Worm (Caenorhabditis elegans) whole organism, L4 larva: Measurements from ENCODE around the gene nhr-105.

Experiments used
- F10B5.3 ChIP-seq: sonication (generic microtip); optimal IDR thresholded peaks from 2 replicates; lab custom pipeline; 2016; ENCODE audit warnings: mild to moderate bottlenecking, missing genetic modification characterization, missing compliant biosample characterization
- Y48G9A.11 ChIP-seq: fragments of 200-800 bp; sonication (Bioruptor generic); IDR thresholded peaks from 2 replicates; pipeline ENCODE4 v1.3.6; 2022; ENCODE audit warnings: missing genetic modification reagents, missing genetic modification characterization, missing compliant biosample characterization
- aha-1 ChIP-seq: fragments of 150-350 bp; peaks from one replicate; lab custom pipeline; 2014; ENCODE audit warnings: missing biosample characterization, missing genetic modification characterization
- aly-2 ChIP-seq: sonication (generic microtip); optimal IDR thresholded peaks from 2 replicates; lab custom pipeline; 2018; ENCODE audit warnings: missing biosample characterization, missing genetic modification characterization
- ceh-62 ChIP-seq: sonication (generic microtip); optimal IDR thresholded peaks from 2 replicates; lab custom pipeline; 2017; ENCODE audit warnings: missing biosample characterization, missing genetic modification characterization
- ctbp-1 ChIP-seq: fragments of 200-800 bp; sonication (Bioruptor generic); IDR thresholded peaks from 2 replicates; pipeline ENCODE4 v1.3.6; 2022; ENCODE audit warnings: missing genetic modification reagents, missing genetic modification characterization, missing compliant biosample characterization
- daf-16 ChIP-seq, 3 experiments: sonication (generic microtip); optimal IDR thresholded peaks; 2 replicates each; lab custom pipeline; 2016 to 2017; ENCODE audit warnings: missing genetic modification characterization in 3 of 3, missing genetic modification reagents in 3 of 3, mild to moderate bottlenecking in 2 of 3, missing compliant biosample characterization in 2 of 3, missing biosample characterization in 1 of 3, moderate library complexity in 1 of 3
- dmd-6 ChIP-seq: fragments of 200-800 bp; sonication (Bioruptor generic); IDR thresholded peaks from 2 replicates; pipeline ENCODE4 v1.3.6; 2022; ENCODE audit warnings: missing genetic modification reagents, missing genetic modification characterization, missing compliant biosample characterization
- dpl-1 ChIP-seq: fragments of 150-350 bp; optimal IDR thresholded peaks from 2 replicates; lab custom pipeline; 2014; ENCODE audit warnings: missing biosample characterization, missing genetic modification reagents, missing genetic modification characterization
- duxl-1 ChIP-seq: sonication (generic microtip); optimal IDR thresholded peaks from 2 replicates; lab custom pipeline; 2016; ENCODE audit warnings: mild to moderate bottlenecking, missing genetic modification characterization, moderate library complexity, missing compliant biosample characterization; ENCODE audit not compliant: poor library complexity
- dve-1 ChIP-seq: sonication (generic microtip); optimal IDR thresholded peaks from 2 replicates; lab custom pipeline; 2017; ENCODE audit warnings: antibody characterized with exemption, mild to moderate bottlenecking, missing genetic modification characterization, missing compliant biosample characterization; ENCODE audit not compliant: insufficient read depth
- egl-27 ChIP-seq: sonication (generic microtip); optimal IDR thresholded peaks from 3 replicates; lab custom pipeline; 2017; ENCODE audit warnings: missing biosample characterization, missing genetic modification reagents, missing genetic modification characterization
- hlh-11 ChIP-seq: fragments of 200-800 bp; sonication (Bioruptor generic); optimal IDR thresholded peaks from 2 replicates; lab custom pipeline; 2018; ENCODE audit warnings: mild to moderate bottlenecking, missing genetic modification characterization, missing compliant biosample characterization
- hlh-30 ChIP-seq: sonication (generic microtip); optimal IDR thresholded peaks from 2 replicates; lab custom pipeline; 2017; ENCODE audit warnings: antibody characterized with exemption, mild to moderate bottlenecking, missing genetic modification characterization, missing compliant biosample characterization; ENCODE audit not compliant: insufficient read depth
- hmg-1.1 ChIP-seq: fragments of 200-800 bp; sonication (Bioruptor generic); IDR thresholded peaks from 2 replicates; pipeline ENCODE4 v1.3.6; 2022; ENCODE audit warnings: missing genetic modification reagents, missing genetic modification characterization, missing compliant biosample characterization
- lin-38 ChIP-seq: fragments of 200-800 bp; sonication (Bioruptor generic); IDR thresholded peaks from 2 replicates; pipeline ENCODE4 v1.3.6; 2022; ENCODE audit warnings: missing genetic modification reagents, missing genetic modification characterization, missing compliant biosample characterization
- lin-39 ChIP-seq: fragments of 150-350 bp; optimal IDR thresholded peaks from 2 replicates; lab custom pipeline; 2014; ENCODE audit warnings: missing biosample characterization, missing genetic modification reagents, missing genetic modification characterization
- lsy-2 ChIP-seq, 2 experiments: fragments of 150-350 bp in 1 of 2; sonication (generic microtip) in 1 of 2; optimal IDR thresholded peaks; 2 replicates each; lab custom pipeline; 2014 to 2017; ENCODE audit warnings: missing biosample characterization in 2 of 2, missing genetic modification characterization in 2 of 2
- madf-5 ChIP-seq, 2 experiments: fragments of 200-800 bp; sonication (Bioruptor generic); IDR thresholded peaks; 2 replicates each; pipeline ENCODE4 v1.3.6; 2022; ENCODE audit warnings: missing compliant biosample characterization in 2 of 2, missing genetic modification characterization in 2 of 2
- mdl-1 ChIP-seq, 2 experiments: fragments of 150-350 bp in 1 of 2; sonication (generic microtip) in 1 of 2; optimal IDR thresholded peaks; 2 replicates each; lab custom pipeline; 2014 to 2017; ENCODE audit warnings: missing biosample characterization in 2 of 2, missing genetic modification characterization in 2 of 2
- mdt-29 ChIP-seq: fragments of 200-800 bp; sonication (Bioruptor generic); IDR thresholded peaks from 2 replicates; pipeline ENCODE4 v1.3.6; 2022; ENCODE audit warnings: missing genetic modification reagents, missing genetic modification characterization, missing compliant biosample characterization
- mep-1 ChIP-seq: fragments of 150-350 bp; sonication (generic microtip); optimal IDR thresholded peaks from 3 replicates; lab custom pipeline; 2014; ENCODE audit warnings: missing biosample characterization, missing genetic modification characterization
- mes-2 ChIP-seq: sonication (generic microtip); optimal IDR thresholded peaks from 2 replicates; lab custom pipeline; 2016; ENCODE audit warnings: missing genotype, mild to moderate bottlenecking, missing genetic modification characterization, missing compliant biosample characterization; ENCODE audit not compliant: poor library complexity, severe bottlenecking
- mxl-3 ChIP-seq: fragments of 200-800 bp; sonication (Bioruptor generic); optimal IDR thresholded peaks from 2 replicates; lab custom pipeline; 2018; ENCODE audit warnings: mild to moderate bottlenecking, missing genetic modification characterization, missing compliant biosample characterization
- nhr-102 ChIP-seq: sonication (generic microtip); optimal IDR thresholded peaks from 2 replicates; lab custom pipeline; 2016; ENCODE audit warnings: mild to moderate bottlenecking, missing genetic modification characterization, moderate library complexity, missing compliant biosample characterization
- nhr-11 ChIP-seq: fragments of 150-350 bp; optimal IDR thresholded peaks from 2 replicates; lab custom pipeline; 2014; ENCODE audit warnings: missing biosample characterization, missing genetic modification characterization
- nhr-111 ChIP-seq: fragments of 200-800 bp; sonication (Bioruptor generic); optimal IDR thresholded peaks from 2 replicates; lab custom pipeline; 2018; ENCODE audit warnings: mild to moderate bottlenecking, missing genetic modification characterization, missing compliant biosample characterization
- nhr-28 ChIP-seq: fragments of 150-350 bp; optimal IDR thresholded peaks from 2 replicates; lab custom pipeline; 2014; ENCODE audit warnings: missing biosample characterization, missing genetic modification characterization
- nhr-42 ChIP-seq: fragments of 200-800 bp; sonication (Bioruptor generic); IDR thresholded peaks from 2 replicates; pipeline ENCODE4 v1.3.6; 2022; ENCODE audit warnings: missing genetic modification characterization, missing compliant biosample characterization
- nhr-48 ChIP-seq: sonication (generic microtip); optimal IDR thresholded peaks from 2 replicates; lab custom pipeline; 2016; ENCODE audit warnings: mild to moderate bottlenecking, missing genetic modification characterization, missing compliant biosample characterization
- nhr-6 ChIP-seq: fragments of 150-350 bp; optimal IDR thresholded peaks from 2 replicates; lab custom pipeline; 2014; ENCODE audit warnings: missing biosample characterization, missing genetic modification characterization
- nhr-77 ChIP-seq: fragments of 150-350 bp; optimal IDR thresholded peaks from 2 replicates; lab custom pipeline; 2014; ENCODE audit warnings: missing biosample characterization, missing genetic modification characterization
- pha-4 ChIP-seq, 2 experiments: fragments of 150-350 bp in 1 of 2; fragments of 200-800 bp in 1 of 2; sonication (Bioruptor generic) in 1 of 2; IDR thresholded peaks in 1 of 2; optimal IDR thresholded peaks in 1 of 2; 2 replicates each; pipeline versions ENCODE4 v1.3.6 to Lab custom; 2014 to 2022; ENCODE audit warnings: missing genetic modification characterization in 2 of 2, missing genetic modification reagents in 2 of 2, missing biosample characterization in 1 of 2, missing compliant biosample characterization in 1 of 2
- php-3 ChIP-seq: fragments of 200-800 bp; sonication (Bioruptor generic); IDR thresholded peaks from 2 replicates; pipeline ENCODE4 v1.3.6; 2022; ENCODE audit warnings: missing genetic modification reagents, missing genetic modification characterization, missing compliant biosample characterization
- pqm-1 ChIP-seq: sonication (generic microtip); optimal IDR thresholded peaks from 2 replicates; lab custom pipeline; 2017; ENCODE audit warnings: missing biosample characterization, missing genetic modification characterization
- set-16 ChIP-seq: fragments of 200-800 bp; sonication (Bioruptor generic); IDR thresholded peaks from 2 replicates; pipeline ENCODE4 v1.3.6; 2022; ENCODE audit warnings: missing genetic modification reagents, missing genetic modification characterization, missing compliant biosample characterization
- snpc-1.2 ChIP-seq: fragments of 200-800 bp; sonication (Bioruptor generic); IDR thresholded peaks from 2 replicates; pipeline ENCODE4 v1.3.6; 2022; ENCODE audit warnings: missing genetic modification reagents, missing genetic modification characterization, missing compliant biosample characterization
- tra-1 ChIP-seq: fragments of 200-800 bp; sonication (Bioruptor generic); IDR thresholded peaks from 2 replicates; pipeline ENCODE4 v1.3.6; 2022; ENCODE audit warnings: missing genetic modification reagents, missing genetic modification characterization, missing compliant biosample characterization
- unc-62 ChIP-seq, 3 experiments: fragments of 150-350 bp in 1 of 3; sonication (generic microtip); optimal IDR thresholded peaks in 2 of 3; peaks in 1 of 3; 1 replicate in 1 of 3; 2 replicates in 2 of 3; lab custom pipeline; 2014 to 2017; ENCODE audit warnings: missing biosample characterization in 3 of 3, missing genetic modification characterization in 3 of 3, missing genetic modification reagents in 3 of 3, missing genotype in 1 of 3
- zip-2 ChIP-seq: fragments of 150-350 bp; optimal IDR thresholded peaks from 2 replicates; lab custom pipeline; 2014; ENCODE audit warnings: missing biosample characterization, missing genetic modification characterization
- ztf-11 ChIP-seq: fragments of 150-350 bp; optimal IDR thresholded peaks from 2 replicates; lab custom pipeline; 2014; ENCODE audit warnings: missing biosample characterization, missing genetic modification characterization
- ztf-7 ChIP-seq: fragments of 150-350 bp; optimal IDR thresholded peaks from 2 replicates; lab custom pipeline; 2014; ENCODE audit warnings: missing biosample characterization, missing genetic modification characterization

The nhr-105 gene

DNA sequence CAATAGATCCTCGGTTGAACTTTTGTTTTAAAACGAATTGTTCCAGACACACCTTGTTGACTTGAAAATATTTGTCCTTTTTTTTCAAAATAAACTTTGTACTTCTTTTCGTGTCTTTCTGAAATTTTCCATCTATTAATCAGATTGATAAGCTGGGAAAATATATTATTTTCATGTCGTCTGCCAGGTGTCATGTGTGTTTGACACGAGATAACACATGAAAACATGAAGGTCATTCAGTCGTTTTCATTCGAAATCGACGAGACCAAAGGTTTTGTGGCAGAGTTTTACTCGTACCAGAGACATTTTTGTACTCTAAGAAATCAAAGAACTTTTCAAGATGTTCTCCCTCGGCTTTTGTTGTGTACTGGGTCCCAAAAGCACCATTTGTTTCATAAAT, 29.3 kb upstream of the nhr-105 start:
- TF ChIP-seq tra-1 (GFP tag; lab: Robert Waterston, UW) = no peak
- peak; percentile 27 for TF ChIP-seq mxl-3
- no peak for TF ChIP-seq nhr-6
- TF ChIP-seq php-3 (GFP tag; lab: Robert Waterston, UW) = peak; percentile 63
- TF ChIP-seq F10B5.3 (tag; lab: Kevin White, UChicago) = no peak
- peak; percentile 91 for TF ChIP-seq dmd-6 (GFP tag; lab: Robert Waterston, UW)
- TF ChIP-seq dve-1 (tag; lab: Kevin White, UChicago) = peak; percentile 79
- TF ChIP-seq ceh-62 (tag; lab: Kevin White, UChicago) = no peak
- TF ChIP-seq aly-2 (tag; lab: Kevin White, UChicago) = no peak
- TF ChIP-seq nhr-48 (tag; lab: Kevin White, UChicago) = peak; percentile 50
- peak in 1 of 2 experiments; percentile 18 for TF ChIP-seq unc-62 (GFP tag; optimal IDR thresholded peaks at IDR 0.05 in 1 of 2; lab: Kevin White, UChicago)
- no peak for TF ChIP-seq unc-62 (tag; optimal IDR thresholded peaks at IDR 0.05; lab: Kevin White, UChicago)
- peak in 1 of 2 experiments; percentile 71 for TF ChIP-seq mdl-1 (tag; optimal IDR thresholded peaks at IDR 0.05; lab: Kevin White, UChicago)
- TF ChIP-seq nhr-77 = peak; percentile 65
- peak; percentile 81 for TF ChIP-seq nhr-28 (tag; lab: Kevin White, UChicago)
- no peak for TF ChIP-seq pha-4 (GFP tag; IDR thresholded peaks at IDR 0.05; lab: Robert Waterston, UW)
- TF ChIP-seq pha-4 (tag; optimal IDR thresholded peaks at IDR 0.05; lab: Kevin White, UChicago) = no peak
- no peak for TF ChIP-seq Y48G9A.11
- no peak for TF ChIP-seq aha-1
- TF ChIP-seq nhr-102 (tag; lab: Kevin White, UChicago) = peak; percentile 4
- peak; percentile 92 for TF ChIP-seq hlh-30 (tag; lab: Kevin White, UChicago)
- TF ChIP-seq lsy-2 (tag; optimal IDR thresholded peaks at IDR 0.05; lab: Kevin White, UChicago) = peak in 1 of 2 experiments; percentile 41
- peak; percentile 70 for TF ChIP-seq hlh-11
- TF ChIP-seq daf-16 (GFP tag; optimal IDR thresholded peaks at IDR 0.05; lab: Kevin White, UChicago) = peak in 1 of 2 experiments; percentile 5
- peak; percentile 98 for TF ChIP-seq daf-16 (tag; optimal IDR thresholded peaks at IDR 0.05; lab: Kevin White, UChicago)
- no peak for TF ChIP-seq ztf-11 (tag; lab: Kevin White, UChicago)
- TF ChIP-seq madf-5 (GFP tag; IDR thresholded peaks at IDR 0.05; lab: Robert Waterston, UW) = no peak
- peak; percentile 44 for TF ChIP-seq mep-1
- TF ChIP-seq zip-2 (tag; lab: Kevin White, UChicago) = no peak
- no peak for TF ChIP-seq egl-27 (tag; lab: Kevin White, UChicago)
- TF ChIP-seq, all 104 proteins: peak for 15

DNA sequence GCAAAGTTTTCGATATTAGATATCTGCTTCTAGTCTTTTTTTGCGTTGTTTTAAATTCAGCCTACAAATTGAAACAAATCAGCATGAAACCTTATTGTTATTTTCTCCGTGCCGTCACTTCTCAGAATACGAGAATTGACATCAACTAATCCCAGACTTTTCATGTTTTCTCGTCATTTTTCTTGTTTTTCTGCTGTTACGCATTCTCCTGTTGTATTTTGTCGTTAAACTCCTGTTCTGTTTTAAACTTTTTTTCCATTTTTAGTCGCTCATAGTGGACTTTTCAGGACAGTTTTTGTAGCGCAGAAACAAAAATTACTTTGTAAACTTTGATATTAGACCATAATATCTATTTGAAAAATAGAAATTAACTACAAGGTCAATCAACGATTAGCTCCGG, 27.7 kb upstream of the nhr-105 start:
- no peak for TF ChIP-seq snpc-1.2 (GFP tag; lab: Robert Waterston, UW)
- peak in 1 of 2 experiments; percentile 61 for TF ChIP-seq unc-62 (GFP tag; optimal IDR thresholded peaks at IDR 0.05 in 1 of 2; lab: Kevin White, UChicago)
- no peak for TF ChIP-seq unc-62 (tag; optimal IDR thresholded peaks at IDR 0.05; lab: Kevin White, UChicago)
- no peak for TF ChIP-seq mdt-29 (GFP tag; lab: Robert Waterston, UW)

DNA sequence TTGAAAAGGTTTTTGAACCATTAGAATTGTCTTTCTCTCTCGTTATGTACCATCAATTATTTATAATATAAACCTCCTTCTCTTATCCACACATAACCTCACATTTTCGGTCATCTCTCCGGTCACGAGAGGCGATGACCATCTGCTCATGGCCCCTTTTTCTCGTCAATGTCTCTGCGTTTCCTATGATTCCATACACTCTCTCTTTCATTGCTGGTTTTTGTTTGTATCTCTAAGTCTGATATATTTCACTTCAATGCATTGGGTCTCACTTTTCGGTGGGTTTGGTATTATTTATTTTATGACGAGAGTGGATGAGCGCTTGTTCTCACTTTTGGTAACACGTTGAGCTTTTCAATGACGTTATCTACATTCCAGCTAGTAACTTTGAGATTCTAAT, 27.0 kb upstream of the nhr-105 start:
- TF ChIP-seq lin-38 (GFP tag; lab: Robert Waterston, UW) (no peak), ctbp-1 (GFP tag; lab: Robert Waterston, UW) (no peak), set-16 (GFP tag; lab: Robert Waterston, UW) (no peak), nhr-28 (tag; lab: Kevin White, UChicago) (peak; percentile 45), mep-1 (peak; percentile 71), lsy-2 (tag; optimal IDR thresholded peaks at IDR 0.05; lab: Kevin White, UChicago) (peak in 1 of 2 experiments; percentile 78), php-3 (GFP tag; lab: Robert Waterston, UW) (no peak), mdl-1 (tag; optimal IDR thresholded peaks at IDR 0.05; lab: Kevin White, UChicago) (peak; percentile 13 to 74), hmg-1.1 (peak; percentile 57; the same call in 1 of the 2 replicates), duxl-1 (tag; lab: Kevin White, UChicago) (peak; percentile 44), nhr-6 (peak; percentile 76), lin-39 (no peak), nhr-11 (tag; lab: Kevin White, UChicago) (peak; percentile 39), tra-1 (GFP tag; lab: Robert Waterston, UW) (peak; percentile 42; the same call in 1 of the 2 replicates), hlh-11 (peak; percentile 79), mxl-3 (peak; percentile 14), dmd-6 (GFP tag; lab: Robert Waterston, UW) (peak; percentile 19; the same call in 1 of the 2 replicates), mes-2 (tag; lab: Kevin White, UChicago) (peak; percentile 60), nhr-111 (GFP tag; lab: Kevin White, UChicago) (no peak), dpl-1 (GFP tag; lab: Kevin White, UChicago) (peak; percentile 28), pha-4 (GFP tag; IDR thresholded peaks at IDR 0.05; lab: Robert Waterston, UW) (no peak), pha-4 (tag; optimal IDR thresholded peaks at IDR 0.05; lab: Kevin White, UChicago) (peak; percentile 8), nhr-42 (GFP tag; lab: Robert Waterston, UW) (no peak), pqm-1 (no peak), daf-16 (GFP tag; optimal IDR thresholded peaks at IDR 0.05; lab: Kevin White, UChicago) (no peak), daf-16 (tag; optimal IDR thresholded peaks at IDR 0.05; lab: Kevin White, UChicago) (peak; percentile 10), hlh-30 (tag; lab: Kevin White, UChicago) (peak; percentile 98), dve-1 (tag; lab: Kevin White, UChicago) (peak; percentile 50), ztf-7 (tag; lab: Kevin White, UChicago) (peak; percentile 17), ztf-11 (tag; lab: Kevin White, UChicago) (no peak)
